Worm (Caenorhabditis elegans): Measurements from ENCODE around the gene K02E7.4.

Gene K02E7.4

ce11 chrII:1106914-1107597 lies 34.9 kb downstream of the K02E7.4 start, which contains the start of gene col-40:
col-40 (minus strand) TSS chrII:1106964.
- TF ChIP-seq elt-1 (tag; optimal IDR thresholded peaks at IDR 0.05; ENCODE audit: borderline replicate concordance, insufficient read depth) (peak; percentile 82), bed-3 (GFP tag; optimal IDR thresholded peaks at IDR 0.05) (no peak), sem-2 (GFP tag; optimal IDR thresholded peaks at IDR 0.05) (no peak), flh-1 (GFP tag; optimal IDR thresholded peaks at IDR 0.05) (no peak), lsy-2 (tag; optimal IDR thresholded peaks at IDR 0.05) (no peak)

DNA sequence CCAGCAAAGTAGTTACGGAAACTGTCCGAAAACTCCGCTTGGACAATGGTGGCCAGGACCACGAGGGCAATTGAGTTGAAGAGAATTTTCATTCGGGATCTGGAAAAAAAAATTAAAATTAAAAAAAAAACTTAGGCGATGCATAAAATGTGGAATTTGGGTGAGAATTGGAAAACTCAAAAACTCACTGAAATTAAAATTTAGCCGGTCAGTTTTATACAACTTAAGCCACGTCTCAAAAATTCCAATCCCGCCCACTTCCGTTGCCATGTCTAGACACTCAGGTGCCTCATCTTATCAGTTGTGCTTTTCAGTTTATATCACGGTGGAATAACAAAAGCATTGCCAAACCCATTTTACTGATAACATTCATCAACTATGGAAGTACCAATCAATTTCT lies 38.7 kb downstream of the K02E7.4 start, which contains the start of gene lips-11:
Gene lips-11 (minus strand): TSS at position 101 of the 400 bp plus-strand sequence.
- TF ChIP-seq elt-3 (tag; optimal IDR thresholded peaks at IDR 0.05) (no peak), blmp-1 (tag; optimal IDR thresholded peaks at IDR 0.05) (no peak), mls-2 (tag; optimal IDR thresholded peaks at IDR 0.05) (no peak), hlh-1 (tag; optimal IDR thresholded peaks at IDR 0.05) (no peak), tbx-8 (GFP tag; optimal IDR thresholded peaks at IDR 0.05) (no peak), nhr-76 (tag; optimal IDR thresholded peaks at IDR 0.05) (no peak)

- no peak for TF ChIP-seq elt-1 (tag; optimal IDR thresholded peaks at IDR 0.05; ENCODE audit: borderline replicate concordance, insufficient read depth)
- TF ChIP-seq ceh-83 (GFP tag; optimal IDR thresholded peaks at IDR 0.05) = no peak
- no peak for TF ChIP-seq zip-8 (tag; optimal IDR thresholded peaks at IDR 0.05)
- TF ChIP-seq lin-13 (tag; optimal IDR thresholded peaks at IDR 0.05) = no peak
- no peak for TF ChIP-seq unc-62 (GFP tag; optimal IDR thresholded peaks at IDR 0.05)
- TF ChIP-seq ham-2 (GFP tag; optimal IDR thresholded peaks at IDR 0.05) = no peak
- no peak for TF ChIP-seq flh-1 (GFP tag; optimal IDR thresholded peaks at IDR 0.05)
- TF ChIP-seq sem-2 (GFP tag; optimal IDR thresholded peaks at IDR 0.05) = no peak
- no peak for TF ChIP-seq snpc-4 (tag; optimal IDR thresholded peaks at IDR 0.05)
- no peak for TF ChIP-seq nhr-76 (tag; optimal IDR thresholded peaks at IDR 0.05)
- TF ChIP-seq mab-5 (tag; optimal IDR thresholded peaks at IDR 0.05) = no peak
- TF ChIP-seq ztf-11 (tag; optimal IDR thresholded peaks at IDR 0.05) = no peak
- no peak for TF ChIP-seq elt-3 (tag; optimal IDR thresholded peaks at IDR 0.05)
- no peak for TF ChIP-seq tbx-8 (GFP tag; optimal IDR thresholded peaks at IDR 0.05)
- no peak for TF ChIP-seq nhr-28 (tag; optimal IDR thresholded peaks at IDR 0.05)
- TF ChIP-seq unc-39 (tag; optimal IDR thresholded peaks at IDR 0.05) = no peak
- TF ChIP-seq ceh-43 (GFP tag; optimal IDR thresholded peaks at IDR 0.05) = no peak
- TF ChIP-seq ces-1 (GFP tag; optimal IDR thresholded peaks at IDR 0.05) = no peak
- TF ChIP-seq lin-32 (GFP tag; optimal IDR thresholded peaks at IDR 0.05) = no peak
These were observed 41.9 kb downstream of the K02E7.4 start, which contains the start of gene lips-12 for ce11 chrII:1114133-1114532. lips-12 (minus strand) TSS chrII:1114233.

DNA sequence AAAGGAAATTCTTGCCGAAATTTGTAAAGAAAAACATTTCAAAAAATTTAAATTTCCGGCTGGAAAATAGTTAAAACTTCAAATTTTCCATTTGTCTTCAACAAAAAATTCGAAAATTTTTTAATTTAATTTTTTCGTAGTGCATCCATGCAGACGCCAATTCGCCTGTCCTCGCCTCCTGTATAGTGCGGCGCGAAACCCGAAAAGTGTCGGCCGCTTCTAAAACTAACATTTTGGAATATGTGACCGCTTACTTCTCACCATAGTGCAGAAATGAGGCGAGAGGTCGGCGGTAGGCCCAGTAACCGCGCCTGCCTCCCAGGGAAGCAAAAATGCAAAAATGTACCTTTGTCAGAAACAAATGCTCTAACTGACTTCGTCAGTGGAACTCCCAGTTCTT lies 44.3 kb downstream of the K02E7.4 start:
- TF ChIP-seq ceh-39 (tag; optimal IDR thresholded peaks at IDR 0.05) = no peak
- TF ChIP-seq hlh-1 (tag; optimal IDR thresholded peaks at IDR 0.05) = no peak
- no peak for TF ChIP-seq nhr-237 (tag; optimal IDR thresholded peaks at IDR 0.05)
- no peak for TF ChIP-seq sptf-1 (tag; optimal IDR thresholded peaks at IDR 0.05)
- no peak for TF ChIP-seq sem-2 (GFP tag; optimal IDR thresholded peaks at IDR 0.05)
- no peak for TF ChIP-seq ces-1 (GFP tag; optimal IDR thresholded peaks at IDR 0.05)
- TF ChIP-seq lin-13 (tag; optimal IDR thresholded peaks at IDR 0.05) = no peak
- no peak for TF ChIP-seq unc-62 (GFP tag; optimal IDR thresholded peaks at IDR 0.05)
- no peak for TF ChIP-seq elt-3 (tag; optimal IDR thresholded peaks at IDR 0.05)
- no peak for TF ChIP-seq elt-1 (tag; optimal IDR thresholded peaks at IDR 0.05; ENCODE audit: borderline replicate concordance, insufficient read depth)
- TF ChIP-seq flh-1 (GFP tag; optimal IDR thresholded peaks at IDR 0.05) = no peak
- no peak for TF ChIP-seq nhr-12 (tag; optimal IDR thresholded peaks at IDR 0.05)
- no peak for TF ChIP-seq nhr-2 (tag; optimal IDR thresholded peaks at IDR 0.05)
- TF ChIP-seq mls-2 (tag; optimal IDR thresholded peaks at IDR 0.05) = no peak
- TF ChIP-seq ham-2 (GFP tag; optimal IDR thresholded peaks at IDR 0.05) = no peak

DNA sequence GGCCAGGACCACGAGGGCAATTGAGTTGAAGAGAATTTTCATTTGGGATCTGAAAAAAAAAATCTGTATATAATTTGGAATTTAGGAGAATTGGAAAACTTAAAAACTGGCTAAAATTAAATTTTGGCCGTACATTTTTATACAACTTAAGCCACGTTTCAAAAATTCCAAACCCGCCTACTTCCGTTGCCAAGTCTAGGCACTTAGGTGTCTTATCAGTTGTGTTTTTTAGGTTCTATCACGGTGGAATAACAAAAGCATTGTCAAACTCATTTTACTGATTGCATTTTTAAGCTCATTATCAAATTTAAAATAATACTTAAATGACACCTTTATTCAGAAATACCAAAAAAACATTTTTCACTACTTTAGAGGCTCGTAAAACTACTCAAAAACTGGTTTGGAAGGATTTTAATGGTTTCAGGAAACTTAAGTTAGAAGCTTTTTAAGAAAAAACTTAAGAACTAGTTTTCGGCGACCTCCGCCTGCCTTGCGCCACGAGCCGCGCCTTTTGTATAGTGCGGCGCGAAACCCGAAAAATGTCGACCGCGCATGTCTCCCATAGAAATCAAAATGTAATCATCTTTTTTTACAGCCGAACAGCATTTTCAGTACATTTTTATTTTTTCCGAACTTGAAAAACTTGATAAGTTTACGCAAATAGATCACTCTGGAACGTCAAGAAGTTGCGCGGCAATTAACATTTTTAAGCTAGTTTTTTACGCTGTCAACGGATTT lies 46.0 kb downstream of the K02E7.4 start, which contains the start of gene lips-13:
Gene lips-13 (minus strand): TSS at position 51 of the 738 bp plus-strand sequence.
- no peak for TF ChIP-seq unc-120 (tag; optimal IDR thresholded peaks at IDR 0.05; ENCODE audit: poor library complexity, severe bottlenecking)
- TF ChIP-seq sptf-1 (tag; optimal IDR thresholded peaks at IDR 0.05) = no peak
- no peak for TF ChIP-seq ceh-39 (tag; optimal IDR thresholded peaks at IDR 0.05)
- no peak for TF ChIP-seq snpc-4 (tag; optimal IDR thresholded peaks at IDR 0.05)
- TF ChIP-seq nhr-76 (tag; optimal IDR thresholded peaks at IDR 0.05) = no peak
- TF ChIP-seq blmp-1 (tag; optimal IDR thresholded peaks at IDR 0.05) = no peak
- no peak for TF ChIP-seq bed-3 (GFP tag; optimal IDR thresholded peaks at IDR 0.05)
- TF ChIP-seq hlh-1 (tag; optimal IDR thresholded peaks at IDR 0.05) = no peak
